Fruit fly (Drosophila melanogaster) whole organism, prepupa: Measurements from ENCODE around the gene Brf.

Source experiments
- Blimp-1 ChIP-seq: fragments of 200-800 bp; sonication (Bioruptor generic); optimal IDR thresholded peaks from 3 replicates; lab custom pipeline; 2017; ENCODE audit warnings: missing biosample characterization, missing genetic modification characterization, mild to moderate bottlenecking, moderate library complexity, missing genetic modification reagents
- CG10631 ChIP-seq: fragments of 200-800 bp; sonication (Bioruptor generic); optimal IDR thresholded peaks from 2 replicates; lab custom pipeline; 2016; ENCODE audit warnings: missing biosample characterization, missing genetic modification characterization
- CG10669 ChIP-seq: fragments of 200-800 bp; sonication (Bioruptor generic); optimal IDR thresholded peaks from 3 replicates; lab custom pipeline; 2018; ENCODE audit warnings: missing biosample characterization, mild to moderate bottlenecking, missing genetic modification characterization, moderate library complexity
- CG11294 ChIP-seq: fragments of 200-800 bp; sonication (Bioruptor generic); IDR thresholded peaks from 2 replicates; pipeline ENCODE4 v1.3.6; 2022; ENCODE audit warnings: missing biosample characterization, missing genetic modification characterization
- CG11902 ChIP-seq: fragments of 200-800 bp; sonication (Bioruptor generic); optimal IDR thresholded peaks from 3 replicates; lab custom pipeline; 2016; ENCODE audit warnings: missing biosample characterization, missing genetic modification characterization
- CG15336 ChIP-seq: fragments of 200-800 bp; sonication (Bioruptor generic); IDR thresholded peaks from 2 replicates; pipeline ENCODE4 v1.3.6; 2022; ENCODE audit warnings: missing biosample characterization, missing genetic modification characterization
- CG1621 ChIP-seq: fragments of 200-800 bp; sonication (Bioruptor generic); optimal IDR thresholded peaks from 3 replicates; lab custom pipeline; 2018; ENCODE audit warnings: missing biosample characterization, mild to moderate bottlenecking, missing genetic modification characterization
- CG16779 ChIP-seq: fragments of 200-800 bp; sonication (Bioruptor generic); optimal IDR thresholded peaks from 3 replicates; lab custom pipeline; 2017; ENCODE audit warnings: missing biosample characterization, mild to moderate bottlenecking, missing genetic modification characterization
- CG3032 ChIP-seq: fragments of 200-800 bp; optimal IDR thresholded peaks from 2 replicates; lab custom pipeline; 2019; ENCODE audit warnings: missing biosample characterization, mild to moderate bottlenecking, missing genetic modification characterization, moderate library complexity
- CG31627 ChIP-seq: fragments of 200-800 bp; sonication (Bioruptor generic); optimal IDR thresholded peaks from 3 replicates; lab custom pipeline; 2016; ENCODE audit warnings: missing biosample characterization, missing genetic modification characterization
- CG32006 ChIP-seq: fragments of 200-800 bp; sonication (Bioruptor generic); optimal IDR thresholded peaks from 3 replicates; lab custom pipeline; 2017; ENCODE audit warnings: missing biosample characterization, mild to moderate bottlenecking, missing genetic modification characterization
- CG3919 ChIP-seq: fragments of 200-800 bp; sonication (Bioruptor generic); optimal IDR thresholded peaks from 3 replicates; lab custom pipeline; 2016; ENCODE audit warnings: missing biosample characterization, missing genetic modification characterization
- CG4318 ChIP-seq: fragments of 200-800 bp; sonication (Bioruptor generic); optimal IDR thresholded peaks from 3 replicates; lab custom pipeline; 2017; ENCODE audit warnings: missing biosample characterization, mild to moderate bottlenecking, missing genetic modification characterization
- CG6276 ChIP-seq: fragments of 200-800 bp; sonication (Bioruptor generic); optimal IDR thresholded peaks from 2 replicates; lab custom pipeline; 2017; ENCODE audit warnings: missing biosample characterization, mild to moderate bottlenecking, missing genetic modification characterization
- CG6792 ChIP-seq: fragments of 200-800 bp; sonication (Bioruptor generic); optimal IDR thresholded peaks from 3 replicates; lab custom pipeline; 2016; ENCODE audit warnings: missing biosample characterization, missing genetic modification characterization
- CG6808 ChIP-seq: fragments of 200-800 bp; sonication (Bioruptor generic); optimal IDR thresholded peaks from 3 replicates; lab custom pipeline; 2017; ENCODE audit warnings: missing biosample characterization, missing genetic modification characterization, mild to moderate bottlenecking, moderate library complexity, missing genetic modification reagents
- CG6854 ChIP-seq: fragments of 200-800 bp; sonication (Bioruptor generic); optimal IDR thresholded peaks from 2 replicates; lab custom pipeline; 2017; ENCODE audit warnings: missing biosample characterization, mild to moderate bottlenecking, missing genetic modification characterization
- CG7368 ChIP-seq: fragments of 200-800 bp; sonication (Bioruptor generic); optimal IDR thresholded peaks from 3 replicates; lab custom pipeline; 2016; ENCODE audit warnings: missing biosample characterization, missing genetic modification characterization
- CG8119 ChIP-seq: fragments of 200-800 bp; sonication (Bioruptor generic); IDR thresholded peaks from 3 replicates; pipeline ENCODE4 v1.3.6; 2022; ENCODE audit warnings: missing biosample characterization, missing genetic modification characterization
- CG8319 ChIP-seq: fragments of 200-800 bp; sonication (Bioruptor generic); optimal IDR thresholded peaks from 3 replicates; lab custom pipeline; 2016; ENCODE audit warnings: missing biosample characterization, missing genetic modification characterization
- CG9139 ChIP-seq: fragments of 200-800 bp; sonication (Bioruptor generic); optimal IDR thresholded peaks from 3 replicates; lab custom pipeline; 2017; ENCODE audit warnings: missing biosample characterization, mild to moderate bottlenecking, missing genetic modification characterization
- Eip75B ChIP-seq: fragments of 200-800 bp; sonication (Bioruptor generic); optimal IDR thresholded peaks from 3 replicates; lab custom pipeline; 2016; ENCODE audit warnings: missing biosample characterization, missing genetic modification characterization
- Eip78C ChIP-seq: fragments of 200-800 bp; sonication (Bioruptor generic); peaks from one replicate; lab custom pipeline; 2016; ENCODE audit warnings: missing biosample characterization, missing genetic modification characterization
- Eip93F ChIP-seq: fragments of 200-800 bp; sonication (Bioruptor generic); optimal IDR thresholded peaks from 2 replicates; lab custom pipeline; 2016; ENCODE audit warnings: missing biosample characterization, mild to moderate bottlenecking, missing genetic modification characterization
- Ets21C ChIP-seq: fragments of 200-800 bp; sonication (Bioruptor generic); optimal IDR thresholded peaks from 3 replicates; lab custom pipeline; 2016; ENCODE audit warnings: missing biosample characterization, missing genetic modification characterization
- Ets96B ChIP-seq: fragments of 200-800 bp; optimal IDR thresholded peaks from 2 replicates; lab custom pipeline; 2019; ENCODE audit warnings: missing biosample characterization, mild to moderate bottlenecking, missing genetic modification characterization, moderate library complexity
- Gug ChIP-seq: fragments of 200-800 bp; sonication (Bioruptor generic); IDR thresholded peaks from 2 replicates; pipeline ENCODE4 v1.3.6; 2022; ENCODE audit warnings: missing biosample characterization, missing genetic modification characterization
- Hr38 ChIP-seq: sonication (Bioruptor generic); optimal IDR thresholded peaks from 2 replicates; lab custom pipeline; 2016; ENCODE audit warnings: missing biosample characterization, missing genetic modification characterization
- Hr39 ChIP-seq: fragments of 200-800 bp; sonication (Bioruptor generic); optimal IDR thresholded peaks from 2 replicates; lab custom pipeline; 2016; ENCODE audit warnings: missing biosample characterization, missing genetic modification characterization
- Lpt ChIP-seq: fragments of 200-800 bp; sonication (Bioruptor generic); optimal IDR thresholded peaks from 3 replicates; lab custom pipeline; 2016; ENCODE audit warnings: missing biosample characterization, missing genetic modification characterization
- Met ChIP-seq: fragments of 200-800 bp; sonication (Bioruptor generic); optimal IDR thresholded peaks from 3 replicates; lab custom pipeline; 2016; ENCODE audit warnings: missing biosample characterization, missing genetic modification characterization
- OdsH ChIP-seq: fragments of 200-800 bp; sonication (Bioruptor generic); optimal IDR thresholded peaks from 3 replicates; lab custom pipeline; 2016; ENCODE audit warnings: missing biosample characterization, missing genetic modification characterization
- Smox ChIP-seq: fragments of 200-800 bp; sonication (Bioruptor generic); optimal IDR thresholded peaks from 3 replicates; lab custom pipeline; 2016; ENCODE audit warnings: missing biosample characterization, missing genetic modification characterization
- Sox102F ChIP-seq: fragments of 200-800 bp; sonication (Bioruptor generic); optimal IDR thresholded peaks from 2 replicates; lab custom pipeline; 2016; ENCODE audit warnings: missing biosample characterization, mild to moderate bottlenecking, missing genetic modification characterization
- Sox14 ChIP-seq: fragments of 200-800 bp; sonication (Bioruptor generic); optimal IDR thresholded peaks from 3 replicates; lab custom pipeline; 2016; ENCODE audit warnings: missing biosample characterization, missing genetic modification characterization
- Sox15 ChIP-seq: fragments of 200-800 bp; sonication (Bioruptor generic); optimal IDR thresholded peaks from 3 replicates; lab custom pipeline; 2016; ENCODE audit warnings: missing biosample characterization, missing genetic modification characterization
- achi ChIP-seq: fragments of 200-800 bp; sonication (Bioruptor generic); optimal IDR thresholded peaks from 3 replicates; lab custom pipeline; 2016; ENCODE audit warnings: missing biosample characterization, missing genetic modification characterization
- acj6 ChIP-seq: fragments of 200-800 bp; sonication (Bioruptor generic); optimal IDR thresholded peaks from 3 replicates; lab custom pipeline; 2016; ENCODE audit warnings: missing biosample characterization, missing genetic modification characterization
- cyc ChIP-seq: fragments of 200-800 bp; sonication (Bioruptor generic); optimal IDR thresholded peaks from 3 replicates; lab custom pipeline; 2016; ENCODE audit warnings: missing biosample characterization, missing genetic modification characterization
- dac ChIP-seq: fragments of 200-800 bp; sonication (Bioruptor generic); optimal IDR thresholded peaks from 2 replicates; lab custom pipeline; 2017; ENCODE audit warnings: missing biosample characterization, mild to moderate bottlenecking, missing genetic modification characterization
- dsx ChIP-seq: fragments of 200-800 bp; optimal IDR thresholded peaks from 3 replicates; lab custom pipeline; 2019; ENCODE audit warnings: missing biosample characterization, mild to moderate bottlenecking, missing genetic modification characterization, moderate library complexity; ENCODE audit not compliant: poor library complexity, severe bottlenecking
- eg ChIP-seq: fragments of 200-800 bp; sonication (Bioruptor generic); IDR thresholded peaks from 3 replicates; pipeline ENCODE4 v1.3.6; 2022; ENCODE audit warnings: missing biosample characterization, missing genetic modification characterization
- esn ChIP-seq: fragments of 200-800 bp; sonication (Bioruptor generic); optimal IDR thresholded peaks from 2 replicates; lab custom pipeline; 2016; ENCODE audit warnings: missing biosample characterization, mild to moderate bottlenecking, missing genetic modification characterization, moderate library complexity
- fd59A ChIP-seq: fragments of 200-800 bp; sonication (Bioruptor generic); optimal IDR thresholded peaks from 2 replicates; lab custom pipeline; 2017; ENCODE audit warnings: missing biosample characterization, mild to moderate bottlenecking, missing genetic modification characterization, missing genetic modification reagents
- fd85E ChIP-seq: fragments of 200-800 bp; sonication (Bioruptor generic); optimal IDR thresholded peaks from 3 replicates; lab custom pipeline; 2016; ENCODE audit warnings: missing biosample characterization, missing genetic modification characterization
- fkh ChIP-seq: fragments of 200-800 bp; sonication (Bioruptor generic); optimal IDR thresholded peaks from 3 replicates; lab custom pipeline; 2017; ENCODE audit warnings: missing biosample characterization, mild to moderate bottlenecking, missing genetic modification characterization, moderate library complexity
- lz ChIP-seq: fragments of 200-800 bp; sonication (Bioruptor generic); optimal IDR thresholded peaks from 3 replicates; lab custom pipeline; 2016; ENCODE audit warnings: missing biosample characterization, missing genetic modification characterization
- pdm3 ChIP-seq: fragments of 200-800 bp; sonication (Bioruptor generic); optimal IDR thresholded peaks from 3 replicates; lab custom pipeline; 2016; ENCODE audit warnings: missing biosample characterization, missing genetic modification characterization
- spab ChIP-seq: fragments of 200-800 bp; sonication (Bioruptor generic); optimal IDR thresholded peaks from 2 replicates; lab custom pipeline; 2017; ENCODE audit warnings: missing biosample characterization, mild to moderate bottlenecking, missing genetic modification characterization, missing genetic modification reagents
- svp ChIP-seq: fragments of 200-800 bp; sonication (Bioruptor generic); peaks from one replicate; lab custom pipeline; 2016; ENCODE audit warnings: missing biosample characterization, missing genetic modification characterization
- topi ChIP-seq: fragments of 200-800 bp; sonication (Bioruptor generic); optimal IDR thresholded peaks from 3 replicates; lab custom pipeline; 2016; ENCODE audit warnings: missing biosample characterization, missing genetic modification characterization
- vri ChIP-seq: fragments of 200-800 bp; sonication (Bioruptor generic); optimal IDR thresholded peaks from 3 replicates; lab custom pipeline; 2016; ENCODE audit warnings: missing biosample characterization, mild to moderate bottlenecking, missing genetic modification characterization

The Brf gene

DNA sequence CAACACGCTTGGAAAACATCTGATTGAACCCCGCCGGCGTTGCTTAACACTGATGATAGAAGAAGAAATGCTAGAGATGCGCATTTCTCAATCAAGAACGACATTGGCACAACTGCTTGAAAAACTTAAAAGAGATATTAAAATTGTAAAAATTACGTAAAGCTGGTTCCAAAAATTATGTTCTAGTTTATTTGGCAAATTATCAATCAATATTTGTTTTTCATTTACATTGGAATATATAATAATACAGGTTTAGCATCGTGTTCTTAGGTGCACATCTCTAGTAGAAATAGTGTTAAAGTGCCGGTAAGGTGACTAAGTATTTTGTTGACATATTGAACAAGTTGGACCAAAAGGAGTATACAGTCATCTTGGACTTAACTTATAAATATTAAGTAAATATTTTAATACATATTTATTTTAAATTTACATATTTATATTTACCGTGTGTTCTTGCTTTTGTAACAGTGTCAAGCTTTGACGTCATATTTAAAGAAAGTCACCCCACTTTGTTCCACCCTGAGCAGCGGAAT, at the start of gene Brf, which contains the start of gene sds22:
TSS of gene Brf (minus strand) at position 25 of the 533 bp plus-strand sequence.
TSS of gene sds22 (plus strand) at position 282 of the 533 bp plus-strand sequence.
- TF ChIP-seq Met (GFP tag; lab: Kevin White, UChicago) (peak; percentile 96), CG6276 (GFP tag; lab: Kevin White, UChicago) (peak; percentile 79), CG8319 (GFP tag; lab: Kevin White, UChicago) (peak; percentile 92), CG11294 (peak; percentile 89), CG6808 (GFP tag; lab: Kevin White, UChicago) (peak; percentile 86), lz (GFP tag; lab: Kevin White, UChicago) (peak; percentile 97), CG10631 (GFP tag; lab: Kevin White, UChicago) (peak; percentile 98), Hr39 (GFP tag; lab: Kevin White, UChicago) (peak; percentile 98), fkh (GFP tag; lab: Kevin White, UChicago) (peak; percentile 96), vri (GFP tag; lab: Kevin White, UChicago) (peak; percentile 90), CG9139 (GFP tag; lab: Kevin White, UChicago) (peak; percentile 85), CG32006 (GFP tag; lab: Kevin White, UChicago) (peak; percentile 95), CG1621 (tag; lab: Kevin White, UChicago) (peak; percentile 87), cyc (peak; percentile 98), CG4318 (GFP tag; lab: Kevin White, UChicago) (peak; percentile 93), Sox102F (GFP tag; lab: Kevin White, UChicago) (peak; percentile 94), CG16779 (tag; lab: Kevin White, UChicago) (peak; percentile 77), CG3032 (peak; percentile 96), CG11902 (GFP tag; lab: Kevin White, UChicago) (peak; percentile 93), acj6 (peak; percentile 96), Lpt (GFP tag; lab: Kevin White, UChicago) (peak; percentile 91), svp (GFP tag; lab: Kevin White, UChicago) (peak; percentile 97), CG7368 (GFP tag; lab: Kevin White, UChicago) (peak; percentile 93), Smox (GFP tag; lab: Kevin White, UChicago) (peak; percentile 95), pdm3 (GFP tag; lab: Kevin White, UChicago) (peak; percentile 98), Eip93F (peak; percentile 86), CG6854 (GFP tag; lab: Kevin White, UChicago) (peak; percentile 73), Ets96B (tag; lab: Kevin White, UChicago) (peak; percentile 92), CG10669 (GFP tag; lab: Kevin White, UChicago) (peak; percentile 94), topi (GFP tag; lab: Kevin White, UChicago) (peak; percentile 96), esn (GFP tag; lab: Kevin White, UChicago) (peak; percentile 97), CG15336 (GFP tag; lab: Robert Waterston, UW) (peak; percentile 89), CG6792 (peak; percentile 93), CG31627 (GFP tag; lab: Kevin White, UChicago) (peak; percentile 98), CG8119 (GFP tag; lab: Robert Waterston, UW) (peak; percentile 88), eg (GFP tag; lab: Robert Waterston, UW) (peak; percentile 89), Gug (GFP tag; lab: Robert Waterston, UW) (peak; percentile 87), fd85E (peak; percentile 69), dac (GFP tag; lab: Kevin White, UChicago) (peak; percentile 75), Eip78C (GFP tag; lab: Kevin White, UChicago) (peak; percentile 97), dsx (GFP tag; lab: Kevin White, UChicago) (peak; percentile 91), Sox15 (GFP tag; lab: Kevin White, UChicago) (peak; percentile 94), Eip75B (GFP tag; lab: Kevin White, UChicago) (peak; percentile 94), spab (peak; percentile 83), Ets21C (peak; percentile 97), achi (GFP tag; lab: Kevin White, UChicago) (peak; percentile 95), Sox14 (GFP tag; lab: Kevin White, UChicago) (peak; percentile 96), Blimp-1 (GFP tag; lab: Kevin White, UChicago) (peak; percentile 85), CG3919 (GFP tag; lab: Kevin White, UChicago) (peak; percentile 95), fd59A (GFP tag; lab: Kevin White, UChicago) (peak; percentile 87), OdsH (GFP tag; lab: Kevin White, UChicago) (peak; percentile 97), Hr38 (GFP tag; lab: Kevin White, UChicago) (peak; percentile 32)
